Fruit fly (Drosophila melanogaster): ENCODE data around the gene Arpc3B.

The Arpc3B gene

DNA sequence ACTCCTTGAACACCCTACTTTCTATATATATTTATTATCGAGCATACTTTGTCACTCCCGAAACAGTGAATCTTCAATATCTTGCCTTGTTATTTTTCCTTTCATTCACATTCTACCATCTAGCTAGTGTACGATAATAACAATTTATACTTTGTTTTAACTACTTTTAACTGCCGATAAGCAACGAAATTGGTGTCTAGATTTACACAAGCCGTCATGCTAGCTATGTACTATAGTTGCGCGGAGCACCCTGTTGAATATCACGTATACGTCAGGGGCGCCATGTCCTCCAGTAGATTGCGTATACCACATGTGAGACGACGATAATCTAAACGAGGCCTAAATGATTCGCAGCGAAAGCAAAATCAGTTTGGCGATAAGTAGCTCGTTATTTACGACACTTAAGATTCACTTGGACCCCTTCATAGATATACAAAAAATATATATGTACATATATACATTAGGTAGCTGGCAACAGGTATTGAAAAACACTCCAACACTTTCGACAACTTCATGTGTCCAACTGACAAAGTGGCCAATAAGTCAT is 11.7 kb downstream of the Arpc3B start (continued):
- TF ChIP-seq crol (GFP tag; IDR thresholded peaks at IDR 0.05) (no peak), CG8281 (tag; optimal IDR thresholded peaks at IDR 0.05) (no peak), cwo (GFP tag; optimal IDR thresholded peaks at IDR 0.05) (peak; percentile 18), CG9876 (GFP tag; optimal IDR thresholded peaks at IDR 0.05) (no peak), abd-A (tag; optimal IDR thresholded peaks at IDR 0.05) (no peak), Hr78 (GFP tag; optimal IDR thresholded peaks at IDR 0.05) (no peak), Camta (GFP tag; optimal IDR thresholded peaks at IDR 0.05) (no peak), CG34376 (GFP tag; optimal IDR thresholded peaks at IDR 0.05) (peak; percentile 44), CG3163 (GFP tag; optimal IDR thresholded peaks at IDR 0.05) (no peak), wdn (GFP tag; IDR thresholded peaks at IDR 0.05) (no peak), CG33557 (GFP tag; optimal IDR thresholded peaks at IDR 0.05) (no peak), D19B (GFP tag; optimal IDR thresholded peaks at IDR 0.05) (peak; percentile 11), al (GFP tag; IDR thresholded peaks at IDR 0.05) (no peak), Nf-YB (GFP tag; optimal IDR thresholded peaks at IDR 0.05) (no peak), CG10654 (GFP tag; optimal IDR thresholded peaks at IDR 0.05) (no peak), CG6254 (GFP tag; optimal IDR thresholded peaks at IDR 0.05) (peak; percentile 53), kah (GFP tag; optimal IDR thresholded peaks at IDR 0.05) (no peak), trem (tag; optimal IDR thresholded peaks at IDR 0.05) (no peak), CG17328 (GFP tag; IDR thresholded peaks at IDR 0.05) (no peak), YL-1 (GFP tag; optimal IDR thresholded peaks at IDR 0.05) (no peak), ro (GFP tag; IDR thresholded peaks at IDR 0.05) (no peak), NK7.1 (GFP tag; optimal IDR thresholded peaks at IDR 0.05) (no peak), knrl (GFP tag; IDR thresholded peaks at IDR 0.05; ENCODE audit: partially characterized antibody) (no peak)

DNA sequence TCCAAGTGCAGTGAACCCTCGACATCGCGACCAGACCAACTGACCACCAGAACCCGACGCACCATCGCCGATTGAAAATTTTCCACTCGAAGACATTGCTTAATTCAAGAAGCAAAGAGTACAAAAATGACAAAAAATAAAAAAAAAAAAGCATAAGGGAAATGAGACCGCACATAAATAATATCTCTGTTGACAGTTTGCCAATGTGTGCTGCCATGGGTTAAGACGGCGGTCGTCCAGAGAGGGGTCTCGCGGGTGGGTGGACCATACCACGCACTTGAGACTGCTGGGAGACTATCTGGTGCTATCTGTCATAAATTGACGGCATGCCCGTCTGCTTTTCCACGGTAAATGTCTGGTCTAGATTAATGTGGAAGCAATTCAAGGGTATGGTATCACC is 12.2 kb downstream of the Arpc3B start:
- TF ChIP-seq CG2712 (tag; optimal IDR thresholded peaks at IDR 0.05), result no peak
- TF ChIP-seq CG32532 (GFP tag; IDR thresholded peaks at IDR 0.05), result peak; percentile 13; the same call in 1 of the 2 replicates
- TF ChIP-seq CG9727 (GFP tag; optimal IDR thresholded peaks at IDR 0.05), result no peak
- no peak for TF ChIP-seq fd3F (GFP tag; optimal IDR thresholded peaks at IDR 0.05)
- TF ChIP-seq row (GFP tag; IDR thresholded peaks at IDR 0.05), result no peak
- no peak for TF ChIP-seq CG16779 (GFP tag; IDR thresholded peaks at IDR 0.05)
- no peak for TF ChIP-seq CG1603 (tag; optimal IDR thresholded peaks at IDR 0.05)
- TF ChIP-seq dysf (GFP tag; IDR thresholded peaks at IDR 0.05), result no peak
- no peak for TF ChIP-seq odd (GFP tag; optimal IDR thresholded peaks at IDR 0.05)
- TF ChIP-seq Ets97D (GFP tag; optimal IDR thresholded peaks at IDR 0.05), result no peak
- TF ChIP-seq Rfx (GFP tag; IDR thresholded peaks at IDR 0.05), result 0 out of 2 replicates have a peak, but pooled peaks have one; percentile 16
- TF ChIP-seq CG11695 (GFP tag; IDR thresholded peaks at IDR 0.05), result 0 out of 3 replicates have a peak, but pooled peaks have one; percentile 6
- no peak for TF ChIP-seq sim (GFP tag; IDR thresholded peaks at IDR 0.05)
- no peak for TF ChIP-seq Dref (GFP tag; IDR thresholded peaks at IDR 0.05)
- TF ChIP-seq abd-A (tag; optimal IDR thresholded peaks at IDR 0.05), result no peak
- TF ChIP-seq wek (GFP tag; optimal IDR thresholded peaks at IDR 0.05), result no peak
- no peak for TF ChIP-seq ssp (GFP tag; IDR thresholded peaks at IDR 0.05)
- no peak for TF ChIP-seq CG13287 (GFP tag; IDR thresholded peaks at IDR 0.05; ENCODE audit: partially characterized antibody)
- TF ChIP-seq CG1529 (GFP tag; optimal IDR thresholded peaks at IDR 0.05), result no peak
- no peak for TF ChIP-seq Mrtf (GFP tag; IDR thresholded peaks at IDR 0.05)
- no peak for TF ChIP-seq CG6854 (GFP tag; optimal IDR thresholded peaks at IDR 0.05)
- TF ChIP-seq Lim3 (GFP tag; IDR thresholded peaks at IDR 0.05), result no peak
- TF ChIP-seq CG9932 (GFP tag; IDR thresholded peaks at IDR 0.05), result no peak
- TF ChIP-seq CG9215 (GFP tag; IDR thresholded peaks at IDR 0.05), result no peak
- no peak for TF ChIP-seq sc (optimal IDR thresholded peaks at IDR 0.05)
- no peak for TF ChIP-seq sc (GFP tag; optimal IDR thresholded peaks at IDR 0.05)
- TF ChIP-seq chinmo (GFP tag; IDR thresholded peaks at IDR 0.05; ENCODE audit: partially characterized antibody), result no peak
- TF ChIP-seq CkIIα-i1 (GFP tag; IDR thresholded peaks at IDR 0.05), result no peak
- TF ChIP-seq CG6689 (GFP tag; IDR thresholded peaks at IDR 0.05), result no peak
- no peak for TF ChIP-seq CG7839 (tag; optimal IDR thresholded peaks at IDR 0.05)

Data from whole organism, embryonic.